Worm (Caenorhabditis elegans): Measurements from ENCODE around the gene clc-8.

- no peak for TF ChIP-seq tbx-11 (GFP tag; IDR thresholded peaks at IDR 0.05)
- no peak for TF ChIP-seq ama-1 (optimal IDR thresholded peaks at IDR 0.05)
Observed at ce11 chrIV:14417128-14417527, 23.2 kb downstream of the clc-8 start, which contains the start of gene F55B11.6.

Measured in whole organism, early embryonic.